Fruit fly (Drosophila melanogaster) whole organism, adult: ENCODE measurements around the gene CG14662.

Experiments used
- CG14711 ChIP-seq: fragments of 200-800 bp; sonication (Bioruptor generic); optimal IDR thresholded peaks from 2 replicates; lab custom pipeline; 2018; ENCODE audit warnings: missing biosample characterization, mild to moderate bottlenecking, missing genetic modification characterization, moderate library complexity
- CG33017 ChIP-seq: fragments of 200-800 bp; sonication (Bioruptor generic); optimal IDR thresholded peaks from 2 replicates; lab custom pipeline; 2018; ENCODE audit warnings: missing biosample characterization, mild to moderate bottlenecking, missing genetic modification characterization, moderate library complexity
- Crg-1 ChIP-seq: fragments of 200-800 bp; sonication (Bioruptor generic); optimal IDR thresholded peaks from 2 replicates; lab custom pipeline; 2016; ENCODE audit warnings: missing biosample characterization, missing genetic modification characterization
- Hr96 ChIP-seq: fragments of 200-800 bp; sonication (Bioruptor generic); optimal IDR thresholded peaks from 2 replicates; lab custom pipeline; 2016; ENCODE audit warnings: missing biosample characterization, missing genetic modification characterization
- Mnt ChIP-seq: fragments of 200-800 bp; sonication (Bioruptor generic); optimal IDR thresholded peaks from 2 replicates; lab custom pipeline; 2016; ENCODE audit warnings: missing biosample characterization, mild to moderate bottlenecking, missing genetic modification characterization
- bab1 ChIP-seq: fragments of 200-800 bp; sonication (Bioruptor generic); optimal IDR thresholded peaks from 3 replicates; lab custom pipeline; 2019; ENCODE audit warnings: missing biosample characterization, mild to moderate bottlenecking, missing genetic modification characterization, moderate library complexity
- cnc ChIP-seq, 2 experiments: fragments of >200 bp; optimal IDR thresholded peaks; 2 replicates each; lab custom pipeline; 2017
- kay ChIP-seq: fragments of 200-800 bp; sonication (Bioruptor generic); peaks from one replicate; lab custom pipeline; 2016; ENCODE audit warnings: missing biosample characterization, missing genetic modification characterization, borderline replicate concordance
- ovo ChIP-seq: fragments of 200-800 bp; sonication (Bioruptor generic); optimal IDR thresholded peaks from 2 replicates; lab custom pipeline; 2016; ENCODE audit warnings: missing biosample characterization, missing genetic modification characterization
- pad ChIP-seq: fragments of 200-800 bp; sonication (Bioruptor generic); optimal IDR thresholded peaks from 3 replicates; lab custom pipeline; 2017; ENCODE audit warnings: missing biosample characterization, missing genetic modification characterization, mild to moderate bottlenecking, moderate library complexity, missing genetic modification reagents
- toe ChIP-seq: fragments of 200-800 bp; sonication (Bioruptor generic); optimal IDR thresholded peaks from 2 replicates; lab custom pipeline; 2016; ENCODE audit warnings: missing biosample characterization, missing genetic modification characterization

DNA sequence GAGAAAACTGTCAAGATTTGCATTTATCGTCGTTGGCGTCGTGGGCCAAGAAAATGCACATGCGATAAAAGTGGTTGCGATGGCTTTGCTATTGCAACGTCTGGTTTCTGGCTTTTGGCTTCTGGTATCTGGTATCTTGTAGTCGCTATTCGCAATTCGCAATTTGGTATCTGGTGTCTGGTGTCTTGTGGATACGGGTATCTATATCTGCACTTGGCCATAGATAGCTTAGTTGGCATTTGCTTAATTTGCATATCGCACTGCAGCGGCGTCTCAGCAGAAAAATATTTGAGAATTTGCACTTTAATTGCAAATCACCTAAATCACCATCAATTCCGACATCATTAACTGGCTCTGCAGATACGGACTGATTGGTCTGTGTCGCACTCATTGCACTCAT, 16.6 kb upstream of the CG14662 start:
- TF ChIP-seq pad (GFP tag; lab: Kevin White, UChicago) (no peak), CG33017 (tag; lab: Kevin White, UChicago) (no peak), bab1 (GFP tag; lab: Kevin White, UChicago) (no peak), CG14711 (tag; lab: Kevin White, UChicago) (no peak), kay (GFP tag; lab: Kevin White, UChicago) (no peak), Crg-1 (no peak), toe (GFP tag; lab: Kevin White, UChicago) (no peak), ovo (GFP tag; lab: Kevin White, UChicago) (no peak), cnc (optimal IDR thresholded peaks at IDR 0.05; lab: Kevin White, UChicago) (no peak), Mnt (GFP tag; lab: Kevin White, UChicago) (no peak), Hr96 (no peak)
